Fruit fly (Drosophila melanogaster): ENCODE data around the gene CG2162.

dm6 chr3L:2987749-2988148 is 47.2 kb upstream of the CG2162 start:
- TF ChIP-seq CG1621 (tag; optimal IDR thresholded peaks at IDR 0.05) = no peak
- TF ChIP-seq CG16779 (tag; optimal IDR thresholded peaks at IDR 0.05) = no peak
- no peak for TF ChIP-seq OdsH (GFP tag; optimal IDR thresholded peaks at IDR 0.05)
- no peak for TF ChIP-seq Blimp-1 (GFP tag; optimal IDR thresholded peaks at IDR 0.05)
- TF ChIP-seq Lpt (GFP tag; optimal IDR thresholded peaks at IDR 0.05) = no peak
- no peak for TF ChIP-seq lz (GFP tag; optimal IDR thresholded peaks at IDR 0.05)
- TF ChIP-seq CG31627 (GFP tag; optimal IDR thresholded peaks at IDR 0.05) = no peak
- TF ChIP-seq CG6808 (GFP tag; optimal IDR thresholded peaks at IDR 0.05) = no peak

Measured in whole organism, prepupa.